Worm (Caenorhabditis elegans): ENCODE measurements around the gene mob-1.

mob-1 gene

ce11 chrIV:11911723-11912122 lies 51.4 kb downstream of the mob-1 start, which contains the start of gene VZK822L.2:
VZK822L.2 (plus strand) TSS chrIV:11912023.
- TF ChIP-seq nhr-80 (tag; optimal IDR thresholded peaks at IDR 0.05) (peak; percentile 28), cebp-2 (GFP tag; IDR thresholded peaks at IDR 0.05) (no peak)
